Fruit fly (Drosophila melanogaster) whole organism, embryonic: Measurements from ENCODE around the gene foxo.

Experiments
- CG11398 ChIP-seq: fragments of 200-800 bp; sonication (Bioruptor generic); optimal IDR thresholded peaks from 2 replicates; lab custom pipeline; 2016; ENCODE audit warnings: missing biosample characterization, missing genetic modification characterization
- CG13775 ChIP-seq: fragments of 200-800 bp; sonication (Bioruptor generic); optimal IDR thresholded peaks from 3 replicates; lab custom pipeline; 2017; ENCODE audit warnings: missing biosample characterization, mild to moderate bottlenecking, missing genetic modification characterization
- CG17361 ChIP-seq: fragments of 200-800 bp; sonication (Bioruptor generic); IDR thresholded peaks from 3 replicates; pipeline ENCODE4 v1.3.6; 2022; ENCODE audit warnings: missing biosample characterization, missing genetic modification characterization
- CG3163 ChIP-seq: fragments of 200-800 bp; sonication (Bioruptor generic); optimal IDR thresholded peaks from 3 replicates; lab custom pipeline; 2016; ENCODE audit warnings: missing biosample characterization, missing genetic modification characterization
- CG4360 ChIP-seq: fragments of 200-800 bp; sonication (Bioruptor generic); IDR thresholded peaks from 2 replicates; pipeline ENCODE4 v1.3.6; 2022; ENCODE audit warnings: missing biosample characterization, missing genetic modification characterization
- CG6683 ChIP-seq: fragments of 200-800 bp; sonication (Bioruptor generic); optimal IDR thresholded peaks from 2 replicates; lab custom pipeline; 2017; ENCODE audit warnings: missing biosample characterization, mild to moderate bottlenecking, missing genetic modification characterization, missing genetic modification reagents
- bbx ChIP-seq: fragments of 200-800 bp; sonication (Bioruptor generic); IDR thresholded peaks from 2 replicates; pipeline ENCODE4 v1.3.6; 2022; ENCODE audit warnings: missing biosample characterization, missing genetic modification characterization; ENCODE audit not compliant: partially characterized antibody
- en ChIP-seq: fragments of 200-800 bp; sonication (Bioruptor generic); optimal IDR thresholded peaks from 2 replicates; lab custom pipeline; 2016; ENCODE audit warnings: missing biosample characterization, missing genetic modification characterization
- gce ChIP-seq: fragments of 200-800 bp; sonication (Bioruptor generic); IDR thresholded peaks from 3 replicates; pipeline ENCODE4 v1.3.6; 2022; ENCODE audit warnings: missing biosample characterization, missing genetic modification characterization
- grau ChIP-seq: fragments of 200-800 bp; optimal IDR thresholded peaks from 3 replicates; lab custom pipeline; 2019; ENCODE audit warnings: missing biosample characterization, mild to moderate bottlenecking, missing genetic modification characterization, moderate library complexity
- tll ChIP-seq, 2 experiments: fragments of 200-800 bp in 1 of 2; fragments of >200 bp in 1 of 2; sonication (Bioruptor generic) in 1 of 2; optimal IDR thresholded peaks; 2 replicates each; lab custom pipeline; 2017 to 2019; ENCODE audit warnings: missing biosample characterization in 2 of 2, missing genetic modification characterization in 2 of 2, mild to moderate bottlenecking in 1 of 2, moderate library complexity in 1 of 2

DNA sequence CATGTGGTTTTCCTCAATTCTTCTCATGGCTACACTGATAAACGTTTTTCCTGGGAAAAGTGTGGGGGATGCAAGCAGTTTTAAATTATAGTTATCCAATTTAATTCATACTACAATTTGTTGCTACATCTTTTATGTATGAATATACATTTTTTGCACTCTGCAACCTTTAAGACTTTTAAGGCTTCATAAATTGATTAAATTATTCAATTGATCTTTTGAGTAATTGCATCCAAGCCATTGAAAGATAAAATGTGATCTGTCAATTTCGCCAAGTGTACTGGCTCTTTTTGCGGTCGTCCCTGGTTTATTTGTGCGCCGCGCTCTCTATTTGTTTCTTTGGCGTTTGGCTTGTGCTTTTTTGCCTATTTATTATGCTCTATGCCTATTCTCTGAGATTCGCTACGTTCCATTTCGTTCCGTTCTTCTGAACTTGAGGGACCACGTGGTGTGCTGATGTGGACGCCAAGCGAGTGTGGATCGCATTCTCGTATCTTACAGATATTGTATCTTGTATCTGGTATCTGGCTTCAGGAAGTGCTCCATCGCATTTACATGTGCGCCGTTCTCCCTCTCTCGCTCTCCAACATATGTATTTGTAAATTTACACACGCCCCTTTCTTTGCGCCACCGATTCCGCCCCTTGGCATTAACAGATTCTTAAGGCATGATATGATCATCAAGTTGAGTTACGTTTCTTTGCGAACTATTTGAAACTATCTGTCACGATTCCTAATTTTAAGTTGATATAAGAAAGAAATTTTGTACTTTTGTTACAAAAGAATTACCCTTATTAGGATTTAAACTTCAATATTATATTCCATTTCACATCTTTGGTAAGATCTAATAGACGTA, 4.3 kb upstream of the foxo start:
- TF ChIP-seq bbx (GFP tag; lab: Robert Waterston, UW): no peak
- TF ChIP-seq CG3163 (GFP tag; lab: Kevin White, UChicago): peak; percentile 62
- TF ChIP-seq CG13775 (GFP tag; lab: Kevin White, UChicago): peak; percentile 86
- peak; percentile 73 for TF ChIP-seq CG6683 (GFP tag; lab: Kevin White, UChicago)
- TF ChIP-seq CG17361 (GFP tag; lab: Robert Waterston, UW): peak; percentile 85
- TF ChIP-seq gce: no peak; the same call in 2 of the 3 replicates
- no peak for TF ChIP-seq tll (GFP tag; optimal IDR thresholded peaks at IDR 0.05; lab: Kevin White, UChicago)
- no peak; the same call in 1 of the 2 replicates for TF ChIP-seq CG4360 (GFP tag; lab: Robert Waterston, UW)
- peak; percentile 92 for TF ChIP-seq grau (tag; lab: Kevin White, UChicago)
- TF ChIP-seq CG11398: peak; percentile 77
- peak; percentile 58 for TF ChIP-seq en
